Worm (Caenorhabditis elegans): Measurements from ENCODE around the gene cccp-1.

Gene cccp-1

ce11 chrIII:12496449-12496848 is 23.8 kb downstream of the cccp-1 start, which contains the start of gene herd-1 (continued):
- TF ChIP-seq tlf-1 (GFP tag; optimal IDR thresholded peaks at IDR 0.05): no peak
- TF ChIP-seq snpc-3.4 (tag; optimal IDR thresholded peaks at IDR 0.05): peak; percentile 44
- TF ChIP-seq hsf-1 (GFP tag; IDR thresholded peaks at IDR 0.05): peak; percentile 69
- no peak for TF ChIP-seq bed-2 (GFP tag; IDR thresholded peaks at IDR 0.05)
- no peak for TF ChIP-seq pha-4 (tag; optimal IDR thresholded peaks at IDR 0.05)
- TF ChIP-seq rcor-1 (GFP tag; IDR thresholded peaks at IDR 0.05): peak; percentile 53
- TF ChIP-seq mes-4 (tag; optimal IDR thresholded peaks at IDR 0.05): no peak
- no peak for TF ChIP-seq sptf-2 (GFP tag; optimal IDR thresholded peaks at IDR 0.05)
- no peak for TF ChIP-seq K11D2.4 (GFP tag; IDR thresholded peaks at IDR 0.05)
- no peak for TF ChIP-seq F57A8.1 (GFP tag; optimal IDR thresholded peaks at IDR 0.05)
- TF ChIP-seq ztf-18 (tag; optimal IDR thresholded peaks at IDR 0.05): peak; percentile 20
- TF ChIP-seq let-607 (tag; optimal IDR thresholded peaks at IDR 0.05): no peak
- no peak for TF ChIP-seq F55B11.4 (tag; optimal IDR thresholded peaks at IDR 0.05; ENCODE audit: borderline replicate concordance, insufficient read depth)
- peak in 1 of 2 experiments; percentile 8 for TF ChIP-seq rec-8 (tag; optimal IDR thresholded peaks at IDR 0.05)
- no peak for TF ChIP-seq T26A5.8 (tag; optimal IDR thresholded peaks at IDR 0.05)
- peak; percentile 56; the same call in 1 of the 2 replicates for TF ChIP-seq pbrm-1 (GFP tag; IDR thresholded peaks at IDR 0.05)
- no peak for TF ChIP-seq tbx-9 (tag; optimal IDR thresholded peaks at IDR 0.05; ENCODE audit: borderline replicate concordance)
- no peak for TF ChIP-seq ztf-3 (GFP tag; optimal IDR thresholded peaks at IDR 0.05)
- TF ChIP-seq nhr-80 (tag; optimal IDR thresholded peaks at IDR 0.05): no peak
- TF ChIP-seq F33H1.4 (GFP tag; IDR thresholded peaks at IDR 0.05): no peak; the same call in 1 of the 2 replicates
- TF ChIP-seq mcd-1 (GFP tag; IDR thresholded peaks at IDR 0.05): peak; percentile 42; the same call in 1 of the 2 replicates
- peak; percentile 34 for TF ChIP-seq tbp1 (GFP tag; optimal IDR thresholded peaks at IDR 0.05)
- no peak for TF ChIP-seq repo-1 (tag; optimal IDR thresholded peaks at IDR 0.05)
- TF ChIP-seq F52B5.7 (tag; optimal IDR thresholded peaks at IDR 0.05): no peak
- 0 out of 2 replicates have a peak, but pooled peaks have one; percentile 33 for TF ChIP-seq Y79H2A.3 (GFP tag; conservative IDR thresholded peaks at IDR 0.05)
- TF ChIP-seq athp-1 (tag; optimal IDR thresholded peaks at IDR 0.05): peak; percentile 73
- no peak for TF ChIP-seq let-526 (GFP tag; IDR thresholded peaks at IDR 0.05)
- peak; percentile 62 for TF ChIP-seq lin-54 (GFP tag; optimal IDR thresholded peaks at IDR 0.05)
- TF ChIP-seq ztf-26 (tag; optimal IDR thresholded peaks at IDR 0.05): no peak
- 0 out of 2 replicates have a peak, but pooled peaks have one; percentile 78 for TF ChIP-seq nfya-2 (GFP tag; IDR thresholded peaks at IDR 0.05)

ce11 chrIII:12499245-12499644 is 26.6 kb downstream of the cccp-1 start, which contains the start of gene sql-1:
Gene sql-1, plus strand, starts transcription at chrIII:12499557.
- TF ChIP-seq snpc-1.3 (tag; optimal IDR thresholded peaks at IDR 0.05; ENCODE audit: insufficient read depth) (peak; percentile 60), nhr-27 (tag; optimal IDR thresholded peaks at IDR 0.05) (peak; percentile 39), die-1 (tag; optimal IDR thresholded peaks at IDR 0.05) (no peak), snpc-3.4 (tag; optimal IDR thresholded peaks at IDR 0.05) (peak; percentile 70), unc-62 (GFP tag; optimal IDR thresholded peaks at IDR 0.05) (no peak), ets-4 (GFP tag; optimal IDR thresholded peaks at IDR 0.05) (no peak), aptf-3 (GFP tag; IDR thresholded peaks at IDR 0.05) (no peak), cebp-1 (GFP tag; IDR thresholded peaks at IDR 0.05) (no peak), cebp-1 (tag; optimal IDR thresholded peaks at IDR 0.05) (peak; percentile 66), ceh-79 (tag; optimal IDR thresholded peaks at IDR 0.05) (peak; percentile 30), athp-1 (tag; optimal IDR thresholded peaks at IDR 0.05) (peak; percentile 82), chd-7 (tag; optimal IDR thresholded peaks at IDR 0.05) (no peak), mes-4 (tag; optimal IDR thresholded peaks at IDR 0.05) (peak; percentile 41), lsl-1 (GFP tag; optimal IDR thresholded peaks at IDR 0.05) (peak; percentile 32), nfya-1 (tag; optimal IDR thresholded peaks at IDR 0.05; ENCODE audit: borderline replicate concordance, insufficient read depth) (no peak), tbp1 (GFP tag; optimal IDR thresholded peaks at IDR 0.05) (peak; percentile 35), cebp-2 (GFP tag; IDR thresholded peaks at IDR 0.05) (0 out of 2 replicates have a peak, but pooled peaks have one; percentile 53), fkh-3 (tag; optimal IDR thresholded peaks at IDR 0.05) (peak; percentile 74), mxl-1 (tag; optimal IDR thresholded peaks at IDR 0.05) (peak; percentile 28), ceh-100 (GFP tag; IDR thresholded peaks at IDR 0.05) (0 out of 2 replicates have a peak, but pooled peaks have one; percentile 31), ztf-18 (tag; optimal IDR thresholded peaks at IDR 0.05) (no peak), F57A8.1 (GFP tag; optimal IDR thresholded peaks at IDR 0.05) (no peak), sptf-2 (GFP tag; optimal IDR thresholded peaks at IDR 0.05) (no peak), xnd-1 (tag; optimal IDR thresholded peaks at IDR 0.05) (peak; percentile 17), B0035.1 (tag; optimal IDR thresholded peaks at IDR 0.05) (no peak)
